Fruit fly (Drosophila melanogaster) whole organism, embryonic: ENCODE measurements around the gene Arpc4.

Experiments
- Antp ChIP-seq: fragments of 200-800 bp; sonication (Bioruptor generic); optimal IDR thresholded peaks from 3 replicates; lab custom pipeline; 2016; ENCODE audit warnings: missing biosample characterization, missing genetic modification characterization
- Atf-2 ChIP-seq: fragments of 200-800 bp; sonication (Bioruptor generic); optimal IDR thresholded peaks from 2 replicates; lab custom pipeline; 2016; ENCODE audit warnings: missing biosample characterization, missing genetic modification characterization
- Atf3 ChIP-seq: fragments of 200-800 bp; sonication (Bioruptor generic); optimal IDR thresholded peaks from 3 replicates; lab custom pipeline; 2016; ENCODE audit warnings: missing biosample characterization, missing genetic modification characterization
- Blimp-1 ChIP-seq: fragments of 200-800 bp; sonication (Bioruptor generic); optimal IDR thresholded peaks from 3 replicates; lab custom pipeline; 2018; ENCODE audit warnings: missing biosample characterization, missing genetic modification characterization, mild to moderate bottlenecking, moderate library complexity, missing genetic modification reagents
- CG10321 ChIP-seq: fragments of 200-800 bp; sonication (Bioruptor generic); IDR thresholded peaks from 2 replicates; pipeline ENCODE4 v1.3.6; 2022; ENCODE audit warnings: missing biosample characterization, missing genetic modification characterization
- CG10543 ChIP-seq: fragments of 200-800 bp; sonication (Bioruptor generic); optimal IDR thresholded peaks from 3 replicates; lab custom pipeline; 2017; ENCODE audit warnings: missing biosample characterization, mild to moderate bottlenecking, missing genetic modification characterization, moderate library complexity
- CG11085 ChIP-seq: fragments of 200-800 bp; sonication (Bioruptor generic); IDR thresholded peaks from 2 replicates; pipeline ENCODE4 v1.3.6; 2022; ENCODE audit warnings: missing biosample characterization, missing genetic modification characterization
- CG12942 ChIP-seq: fragments of 200-800 bp; sonication (Bioruptor generic); optimal IDR thresholded peaks from 3 replicates; lab custom pipeline; 2016; ENCODE audit warnings: missing biosample characterization, missing genetic modification characterization
- CG13287 ChIP-seq: fragments of 200-800 bp; sonication (Bioruptor generic); IDR thresholded peaks from 2 replicates; pipeline ENCODE4 v1.3.6; 2022; ENCODE audit warnings: missing biosample characterization, missing genetic modification characterization; ENCODE audit not compliant: partially characterized antibody
- CG16813 ChIP-seq: fragments of 200-800 bp; sonication (Bioruptor generic); IDR thresholded peaks from 3 replicates; pipeline ENCODE4 v1.3.6; 2022; ENCODE audit warnings: missing biosample characterization, missing genetic modification characterization; ENCODE audit not compliant: partially characterized antibody
- CG2678 ChIP-seq: fragments of 200-800 bp; sonication (Bioruptor generic); optimal IDR thresholded peaks from 3 replicates; lab custom pipeline; 2019; ENCODE audit warnings: missing biosample characterization, mild to moderate bottlenecking, missing genetic modification characterization, moderate library complexity
- CG30020 ChIP-seq: fragments of 200-800 bp; optimal IDR thresholded peaks from 2 replicates; lab custom pipeline; 2019; ENCODE audit warnings: missing biosample characterization, mild to moderate bottlenecking, missing genetic modification characterization, moderate library complexity
- CG30403 ChIP-seq: fragments of 200-800 bp; sonication (Bioruptor generic); optimal IDR thresholded peaks from 3 replicates; lab custom pipeline; 2016; ENCODE audit warnings: missing biosample characterization, missing genetic modification characterization
- CG30431 ChIP-seq: fragments of 200-800 bp; sonication (Bioruptor generic); optimal IDR thresholded peaks from 2 replicates; lab custom pipeline; 2017; ENCODE audit warnings: missing biosample characterization, missing genetic modification characterization
- CG31441 ChIP-seq: fragments of 200-800 bp; sonication (Bioruptor generic); IDR thresholded peaks from 2 replicates; pipeline ENCODE4 v1.3.6; 2022; ENCODE audit warnings: missing biosample characterization, missing genetic modification characterization
- CG33213 ChIP-seq: fragments of 200-800 bp; sonication (Bioruptor generic); optimal IDR thresholded peaks from 3 replicates; lab custom pipeline; 2016; ENCODE audit warnings: missing biosample characterization, missing genetic modification characterization
- CG42726 ChIP-seq: fragments of 200-800 bp; sonication (Bioruptor generic); IDR thresholded peaks from 2 replicates; pipeline ENCODE4 v1.3.6; 2022; ENCODE audit warnings: missing biosample characterization, missing genetic modification characterization; ENCODE audit not compliant: partially characterized antibody
- CG4282 ChIP-seq: fragments of 200-800 bp; sonication (Bioruptor generic); optimal IDR thresholded peaks from 2 replicates; lab custom pipeline; 2016; ENCODE audit warnings: missing biosample characterization, missing genetic modification characterization
- CG6254 ChIP-seq: fragments of 200-800 bp; sonication (Bioruptor generic); optimal IDR thresholded peaks from 3 replicates; lab custom pipeline; 2017; ENCODE audit warnings: mild to moderate bottlenecking, missing biosample characterization, missing genetic modification reagents, missing genetic modification characterization
- CG6813 ChIP-seq: fragments of 200-800 bp; sonication (Bioruptor generic); optimal IDR thresholded peaks from 2 replicates; lab custom pipeline; 2017; ENCODE audit warnings: missing biosample characterization, missing genetic modification characterization, mild to moderate bottlenecking, moderate library complexity, missing genetic modification reagents
- CG9817 ChIP-seq: fragments of 200-800 bp; sonication (Bioruptor generic); optimal IDR thresholded peaks from 2 replicates; lab custom pipeline; 2018; ENCODE audit warnings: missing biosample characterization, mild to moderate bottlenecking, missing genetic modification characterization, moderate library complexity
- Chrac-16 ChIP-seq: fragments of 200-800 bp; sonication (Bioruptor generic); optimal IDR thresholded peaks from 3 replicates; lab custom pipeline; 2016; ENCODE audit warnings: missing biosample characterization, missing genetic modification characterization
- CrebB ChIP-seq: fragments of 200-800 bp; sonication (Bioruptor generic); optimal IDR thresholded peaks from 3 replicates; lab custom pipeline; 2018; ENCODE audit warnings: missing biosample characterization, mild to moderate bottlenecking, missing genetic modification characterization
- Eip74EF ChIP-seq, 2 experiments: fragments of 200-800 bp in 1 of 2; fragments of >200 bp in 1 of 2; sonication (Bioruptor generic) in 1 of 2; optimal IDR thresholded peaks; 2 replicates each; lab custom pipeline; 2017 to 2019; ENCODE audit warnings: missing biosample characterization in 2 of 2, missing genetic modification characterization in 2 of 2, mild to moderate bottlenecking in 1 of 2, moderate library complexity in 1 of 2
- Ets97D ChIP-seq: fragments of 200-800 bp; sonication (Bioruptor generic); optimal IDR thresholded peaks from 3 replicates; lab custom pipeline; 2016; ENCODE audit warnings: missing biosample characterization, missing genetic modification characterization
- Hr3 ChIP-seq: fragments of 200-800 bp; sonication (Bioruptor generic); optimal IDR thresholded peaks from 3 replicates; lab custom pipeline; 2016; ENCODE audit warnings: missing biosample characterization, missing genetic modification characterization
- Hr78 ChIP-seq, 2 experiments: fragments of 200-800 bp in 1 of 2; fragments of >200 bp in 1 of 2; sonication (Bioruptor generic) in 1 of 2; optimal IDR thresholded peaks; 2 replicates each; lab custom pipeline; 2017 to 2019; ENCODE audit warnings: missing biosample characterization in 2 of 2, missing genetic modification characterization in 2 of 2, mild to moderate bottlenecking in 1 of 2, moderate library complexity in 1 of 2
- NK7.1 ChIP-seq: fragments of 200-800 bp; sonication (Bioruptor generic); optimal IDR thresholded peaks from 3 replicates; lab custom pipeline; 2016; ENCODE audit warnings: missing biosample characterization, missing genetic modification characterization
- Nf-YB ChIP-seq: fragments of 200-800 bp; sonication (Bioruptor generic); optimal IDR thresholded peaks from 3 replicates; lab custom pipeline; 2019; ENCODE audit warnings: missing biosample characterization, mild to moderate bottlenecking, missing genetic modification characterization, moderate library complexity
- Scr ChIP-seq: fragments of 200-800 bp; sonication (Bioruptor generic); IDR thresholded peaks from 2 replicates; pipeline ENCODE4 v1.3.6; 2022; ENCODE audit warnings: missing biosample characterization, missing genetic modification characterization; ENCODE audit not compliant: partially characterized antibody
- Sin3A ChIP-seq: fragments of >200 bp; optimal IDR thresholded peaks from 2 replicates; lab custom pipeline; 2018
- Ssrp ChIP-seq: fragments of 200-800 bp; sonication (Bioruptor generic); optimal IDR thresholded peaks from 2 replicates; lab custom pipeline; 2018; ENCODE audit warnings: missing biosample characterization, mild to moderate bottlenecking, missing genetic modification characterization, moderate library complexity
- ara ChIP-seq: fragments of 200-800 bp; sonication (Bioruptor generic); IDR thresholded peaks from 2 replicates; pipeline ENCODE4 v1.3.6; 2022; ENCODE audit warnings: missing biosample characterization, missing genetic modification characterization
- az2 ChIP-seq: fragments of 200-800 bp; sonication (Bioruptor generic); optimal IDR thresholded peaks from 3 replicates; lab custom pipeline; 2016; ENCODE audit warnings: missing biosample characterization, missing genetic modification characterization
- cg ChIP-seq: fragments of 200-800 bp; sonication (Bioruptor generic); optimal IDR thresholded peaks from 3 replicates; lab custom pipeline; 2019; ENCODE audit warnings: missing biosample characterization, mild to moderate bottlenecking, missing genetic modification characterization, moderate library complexity
- chm ChIP-seq: fragments of 200-800 bp; sonication (Bioruptor generic); IDR thresholded peaks from 2 replicates; pipeline ENCODE4 v1.3.6; 2022; ENCODE audit warnings: missing biosample characterization, missing genetic modification characterization
- crol ChIP-seq: fragments of 200-800 bp; sonication (Bioruptor generic); IDR thresholded peaks from 2 replicates; pipeline ENCODE4 v1.3.6; 2022; ENCODE audit warnings: missing biosample characterization, missing genetic modification characterization
- emc ChIP-seq: fragments of 200-800 bp; sonication (Bioruptor generic); optimal IDR thresholded peaks from 2 replicates; lab custom pipeline; 2016; ENCODE audit warnings: missing biosample characterization, missing genetic modification characterization
- hkb ChIP-seq, 2 experiments: fragments of 200-800 bp in 1 of 2; fragments of >200 bp in 1 of 2; sonication (Bioruptor generic) in 1 of 2; IDR thresholded peaks in 1 of 2; optimal IDR thresholded peaks in 1 of 2; 2 replicates each; pipeline versions ENCODE4 v1.3.6 to Lab custom; 2017 to 2022; ENCODE audit warnings: missing biosample characterization in 1 of 2, missing genetic modification characterization in 1 of 2
- kay ChIP-seq: fragments of 200-800 bp; sonication (Bioruptor generic); optimal IDR thresholded peaks from 2 replicates; lab custom pipeline; 2016; ENCODE audit warnings: missing biosample characterization, missing genetic modification characterization
- nerfin-1 ChIP-seq: fragments of 200-800 bp; sonication (Bioruptor generic); optimal IDR thresholded peaks from 3 replicates; lab custom pipeline; 2019; ENCODE audit warnings: missing biosample characterization, mild to moderate bottlenecking, missing genetic modification characterization, moderate library complexity
- nom ChIP-seq: fragments of 200-800 bp; sonication (Bioruptor generic); optimal IDR thresholded peaks from 2 replicates; lab custom pipeline; 2017; ENCODE audit warnings: missing biosample characterization, missing genetic modification characterization, mild to moderate bottlenecking, moderate library complexity, missing genetic modification reagents
- peb ChIP-seq: fragments of 200-800 bp; sonication (Bioruptor generic); IDR thresholded peaks from 2 replicates; pipeline ENCODE4 v1.3.6; 2022; ENCODE audit warnings: missing biosample characterization, missing genetic modification characterization
- schlank ChIP-seq: fragments of 200-800 bp; sonication (Bioruptor generic); optimal IDR thresholded peaks from 2 replicates; lab custom pipeline; 2018; ENCODE audit warnings: missing biosample characterization, mild to moderate bottlenecking, missing genetic modification characterization
- sd ChIP-seq: fragments of 200-800 bp; sonication (Bioruptor generic); optimal IDR thresholded peaks from 3 replicates; lab custom pipeline; 2018; ENCODE audit warnings: missing biosample characterization, mild to moderate bottlenecking, missing genetic modification characterization, moderate library complexity
- sr ChIP-seq: fragments of 200-800 bp; sonication (Bioruptor generic); IDR thresholded peaks from 3 replicates; pipeline ENCODE4 v1.3.6; 2022; ENCODE audit warnings: missing biosample characterization, missing genetic modification characterization
- ssp ChIP-seq: fragments of 200-800 bp; sonication (Bioruptor generic); IDR thresholded peaks from 2 replicates; pipeline ENCODE4 v1.3.6; 2022; ENCODE audit warnings: missing biosample characterization, missing genetic modification characterization
- ttk ChIP-seq: fragments of 200-800 bp; sonication (Bioruptor generic); IDR thresholded peaks from 2 replicates; pipeline ENCODE4 v2.1.2; 2022; ENCODE audit warnings: missing biosample characterization, missing genetic modification characterization
- vnd ChIP-seq: fragments of 200-800 bp; sonication (Bioruptor generic); IDR thresholded peaks from 3 replicates; pipeline ENCODE4 v1.3.6; 2022; ENCODE audit warnings: missing biosample characterization, missing genetic modification characterization; ENCODE audit not compliant: partially characterized antibody
- vvl ChIP-seq: fragments of 200-800 bp; sonication (Bioruptor generic); IDR thresholded peaks from 2 replicates; pipeline ENCODE4 v1.3.6; 2022; ENCODE audit warnings: missing biosample characterization, missing genetic modification characterization

Arpc4 gene

dm6 chr2L:6075345-6075744, 49.6 kb upstream of the Arpc4 start (continued):
- TF ChIP-seq peb (GFP tag; lab: Robert Waterston, UW) (no peak), CG10543 (GFP tag; lab: Kevin White, UChicago) (peak; percentile 41), vvl (GFP tag; lab: Robert Waterston, UW) (no peak), CG33213 (GFP tag; lab: Kevin White, UChicago) (no peak), Sin3A (no peak), CG11085 (GFP tag; lab: Robert Waterston, UW) (no peak), az2 (GFP tag; lab: Kevin White, UChicago) (no peak), Atf-2 (GFP tag; lab: Kevin White, UChicago) (no peak), CG31441 (GFP tag; lab: Robert Waterston, UW) (no peak), CG30020 (no peak), Blimp-1 (peak; percentile 98), hkb (optimal IDR thresholded peaks at IDR 0.05; lab: Kevin White, UChicago) (no peak), hkb (GFP tag; IDR thresholded peaks at IDR 0.05; lab: Robert Waterston, UW) (no peak), nerfin-1 (tag; lab: Kevin White, UChicago) (peak; percentile 34), Chrac-16 (GFP tag; lab: Kevin White, UChicago) (no peak), Nf-YB (no peak), Scr (GFP tag; lab: Robert Waterston, UW) (0 out of 2 replicates have a peak, but pooled peaks have one; percentile 28), sd (tag; lab: Kevin White, UChicago) (peak; percentile 6), NK7.1 (GFP tag; lab: Kevin White, UChicago) (no peak), kay (no peak), CG10321 (GFP tag; lab: Robert Waterston, UW) (no peak), CG30403 (GFP tag; lab: Kevin White, UChicago) (no peak), CG2678 (tag; lab: Kevin White, UChicago) (no peak), CG16813 (GFP tag; lab: Robert Waterston, UW) (no peak), Ets97D (GFP tag; lab: Kevin White, UChicago) (no peak), CG4282 (GFP tag; lab: Kevin White, UChicago) (no peak), ttk (GFP tag; lab: Robert Waterston, UW) (peak; percentile 70; the same call in 1 of the 2 replicates), CG42726 (GFP tag; lab: Robert Waterston, UW) (peak; percentile 54; the same call in 1 of the 2 replicates), Antp (no peak), vnd (GFP tag; lab: Robert Waterston, UW) (no peak), Ssrp (tag; lab: Kevin White, UChicago) (no peak), Eip74EF (GFP tag; optimal IDR thresholded peaks at IDR 0.05; lab: Kevin White, UChicago) (no peak), emc (GFP tag; lab: Kevin White, UChicago) (no peak), sr (peak; percentile 66; the same call in 2 of the 3 replicates), crol (GFP tag; lab: Robert Waterston, UW) (peak; percentile 98), schlank (tag; lab: Kevin White, UChicago) (no peak), chm (GFP tag; lab: Robert Waterston, UW) (peak; percentile 57; the same call in 1 of the 2 replicates), CG30431 (GFP tag; lab: Kevin White, UChicago) (no peak), ara (GFP tag; lab: Robert Waterston, UW) (peak; percentile 22; the same call in 1 of the 2 replicates), ssp (GFP tag; lab: Robert Waterston, UW) (no peak), CG13287 (GFP tag; lab: Robert Waterston, UW) (no peak), Hr3 (GFP tag; lab: Kevin White, UChicago) (peak; percentile 43), Atf3 (GFP tag; lab: Kevin White, UChicago) (peak; percentile 0), Hr78 (GFP tag; optimal IDR thresholded peaks at IDR 0.05; lab: Kevin White, UChicago) (peak in 1 of 2 experiments; percentile 19), CG6254 (GFP tag; lab: Kevin White, UChicago) (peak; percentile 33), CG12942 (GFP tag; lab: Kevin White, UChicago) (no peak), cg (GFP tag; lab: Kevin White, UChicago) (peak; percentile 72), nom (no peak), CG9817 (no peak), CrebB (no peak), CG6813 (GFP tag; lab: Kevin White, UChicago) (peak; percentile 9)
